Fruit fly (Drosophila melanogaster): ENCODE results near the gene Drp1.

Gene Drp1

DNA sequence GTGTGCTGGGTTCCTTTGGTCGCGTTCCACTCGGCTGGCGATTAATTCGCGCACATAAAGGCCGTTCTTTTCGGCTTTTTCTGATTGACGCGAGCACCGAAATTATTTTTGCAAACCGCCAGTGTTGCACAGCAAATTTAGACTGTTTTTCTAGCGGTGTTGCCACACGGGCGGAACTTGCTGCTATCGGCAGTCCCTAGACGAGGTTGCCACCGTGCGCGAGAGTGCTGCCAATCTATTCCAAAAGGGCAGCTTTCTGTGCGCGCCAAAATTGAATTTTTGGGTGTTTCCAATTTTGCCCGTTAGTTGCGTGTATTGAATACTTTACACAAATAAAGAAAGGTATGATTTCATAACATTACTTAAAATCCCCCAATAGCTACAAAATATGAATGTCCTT, at the start of gene Drp1:
Drp1 (minus strand) TSS at position 146 of the 400 bp plus-strand sequence.
- TF ChIP-seq pan (optimal IDR thresholded peaks at IDR 0.05) (no peak), EcR (GFP tag; optimal IDR thresholded peaks at IDR 0.05) (no peak), psq (optimal IDR thresholded peaks at IDR 0.05) (no peak), CG8478 (optimal IDR thresholded peaks at IDR 0.05) (no peak), Dll (optimal IDR thresholded peaks at IDR 0.05) (no peak), usp (GFP tag; optimal IDR thresholded peaks at IDR 0.05) (no peak)

DNA sequence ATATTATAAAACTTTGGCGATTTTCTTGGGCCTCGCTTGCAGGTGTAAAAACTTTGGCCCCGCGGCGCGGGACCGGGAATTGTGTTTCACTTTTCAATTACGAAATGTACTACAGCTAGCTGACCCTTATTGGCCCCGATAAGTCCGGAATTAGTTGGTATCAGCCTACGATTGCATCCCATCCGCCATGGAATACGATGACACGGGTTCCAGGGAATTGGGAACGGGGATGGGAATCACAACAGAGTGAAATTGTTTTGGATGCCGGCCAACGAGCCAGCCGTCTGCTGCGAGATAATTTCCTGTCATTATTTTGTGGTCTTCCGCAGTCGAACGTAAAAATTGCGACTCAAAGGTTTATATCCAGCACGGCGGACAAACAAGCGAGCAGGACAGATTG, 43.5 kb upstream of the Drp1 start:
- no peak for TF ChIP-seq psq (optimal IDR thresholded peaks at IDR 0.05)
- no peak for TF ChIP-seq EcR (GFP tag; optimal IDR thresholded peaks at IDR 0.05)
- no peak for TF ChIP-seq usp (GFP tag; optimal IDR thresholded peaks at IDR 0.05)
- TF ChIP-seq Dll (optimal IDR thresholded peaks at IDR 0.05) = no peak
- no peak for TF ChIP-seq pan (optimal IDR thresholded peaks at IDR 0.05)
- no peak for TF ChIP-seq CG8478 (optimal IDR thresholded peaks at IDR 0.05)

DNA sequence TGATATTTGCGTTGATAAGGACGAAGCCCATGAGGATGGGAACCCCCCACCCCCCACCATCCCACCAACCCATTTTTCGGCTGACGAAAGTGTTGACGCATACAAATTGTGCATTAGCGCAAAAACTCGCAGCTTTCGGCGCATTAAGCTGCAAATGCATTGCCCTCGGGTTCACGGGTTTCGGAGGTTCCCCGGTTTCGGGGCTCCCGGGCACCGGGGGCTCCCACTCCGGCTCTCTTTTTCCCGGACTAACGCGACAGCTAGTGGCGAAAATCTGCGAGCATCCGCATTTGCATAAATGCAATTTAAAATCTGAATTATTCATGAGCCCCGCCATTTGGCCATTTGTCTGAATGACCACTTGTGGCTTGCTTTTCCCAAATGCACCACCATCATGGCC, 42.3 kb upstream of the Drp1 start:
- TF ChIP-seq Dll (optimal IDR thresholded peaks at IDR 0.05) (no peak), pan (optimal IDR thresholded peaks at IDR 0.05) (no peak), usp (GFP tag; optimal IDR thresholded peaks at IDR 0.05) (no peak), EcR (GFP tag; optimal IDR thresholded peaks at IDR 0.05) (no peak), psq (optimal IDR thresholded peaks at IDR 0.05) (no peak), CG8478 (optimal IDR thresholded peaks at IDR 0.05) (no peak)

DNA sequence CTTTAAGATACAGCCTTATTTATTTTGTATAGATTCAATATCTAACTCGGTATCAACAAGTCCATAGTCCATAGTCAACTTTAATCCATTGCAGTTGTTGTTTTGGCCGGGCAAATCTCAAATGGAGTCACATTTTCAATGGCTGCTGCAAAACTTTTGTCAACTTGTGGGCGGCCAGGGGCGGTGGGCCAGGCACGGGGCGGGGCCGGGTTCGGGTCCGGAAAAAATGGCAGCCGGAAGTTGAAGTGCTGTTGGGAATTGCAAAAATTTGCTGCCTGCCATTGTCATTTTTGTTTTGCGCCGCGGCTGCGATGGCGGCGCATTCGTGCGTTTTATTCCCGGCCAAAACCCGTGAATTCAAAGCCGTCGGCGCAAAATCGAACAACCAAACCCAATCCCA, 38.7 kb upstream of the Drp1 start:
- TF ChIP-seq psq (optimal IDR thresholded peaks at IDR 0.05) (no peak), usp (GFP tag; optimal IDR thresholded peaks at IDR 0.05) (no peak), Dll (optimal IDR thresholded peaks at IDR 0.05) (no peak), CG8478 (optimal IDR thresholded peaks at IDR 0.05) (no peak), pan (optimal IDR thresholded peaks at IDR 0.05) (no peak)

DNA sequence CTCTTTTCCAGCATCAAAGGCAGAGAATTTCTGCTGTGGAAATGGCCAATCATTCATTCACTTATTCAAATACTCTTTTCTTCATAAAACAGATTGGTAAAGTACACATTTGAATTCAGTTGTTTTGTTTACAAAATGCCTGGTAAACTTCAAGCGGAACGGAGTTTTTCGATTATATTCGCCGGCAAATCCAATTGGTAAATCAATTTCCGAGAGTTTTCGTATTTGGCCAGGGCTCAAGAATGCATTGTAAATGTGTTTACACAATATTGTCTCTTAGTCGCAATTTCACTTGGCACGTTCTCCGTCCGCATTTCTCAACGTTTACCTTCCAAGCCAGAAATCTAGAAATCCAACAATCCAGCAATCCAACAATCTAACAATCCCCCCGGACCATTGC, 34.7 kb upstream of the Drp1 start, which contains the start of gene CG43403:
CG43403 (plus strand) TSS at position 301 of the 400 bp plus-strand sequence.
- TF ChIP-seq pan (optimal IDR thresholded peaks at IDR 0.05) = no peak
- TF ChIP-seq EcR (GFP tag; optimal IDR thresholded peaks at IDR 0.05) = no peak
- no peak for TF ChIP-seq usp (GFP tag; optimal IDR thresholded peaks at IDR 0.05)
- TF ChIP-seq Dll (optimal IDR thresholded peaks at IDR 0.05) = no peak
- TF ChIP-seq CG8478 (optimal IDR thresholded peaks at IDR 0.05) = no peak
- no peak for TF ChIP-seq psq (optimal IDR thresholded peaks at IDR 0.05)

DNA sequence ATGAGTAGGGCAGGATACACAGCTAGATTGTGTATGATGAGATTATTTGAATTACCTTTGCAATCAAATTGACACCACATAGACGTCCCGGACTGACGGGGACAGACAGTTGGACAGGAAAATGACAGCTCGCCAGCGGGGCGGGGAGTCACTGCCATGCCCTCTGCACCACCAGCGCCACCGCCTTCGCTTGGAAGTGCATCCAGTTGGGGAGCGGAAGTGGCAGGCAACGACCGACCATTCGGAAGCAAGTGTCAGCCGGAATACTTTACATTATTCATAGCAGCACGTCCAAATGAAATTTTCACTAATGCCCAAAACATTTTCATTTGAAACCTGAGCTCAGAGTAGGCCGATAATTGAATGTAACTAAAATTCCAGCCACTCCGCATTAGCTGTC, 24.5 kb upstream of the Drp1 start, which contains the start of gene CG15395:
CG15395 (plus strand) TSS at position 301 of the 400 bp plus-strand sequence.
- TF ChIP-seq usp (GFP tag; optimal IDR thresholded peaks at IDR 0.05) (no peak), EcR (GFP tag; optimal IDR thresholded peaks at IDR 0.05) (no peak), Dll (optimal IDR thresholded peaks at IDR 0.05) (no peak), psq (optimal IDR thresholded peaks at IDR 0.05) (no peak), pan (optimal IDR thresholded peaks at IDR 0.05) (no peak), CG8478 (optimal IDR thresholded peaks at IDR 0.05) (no peak)

DNA sequence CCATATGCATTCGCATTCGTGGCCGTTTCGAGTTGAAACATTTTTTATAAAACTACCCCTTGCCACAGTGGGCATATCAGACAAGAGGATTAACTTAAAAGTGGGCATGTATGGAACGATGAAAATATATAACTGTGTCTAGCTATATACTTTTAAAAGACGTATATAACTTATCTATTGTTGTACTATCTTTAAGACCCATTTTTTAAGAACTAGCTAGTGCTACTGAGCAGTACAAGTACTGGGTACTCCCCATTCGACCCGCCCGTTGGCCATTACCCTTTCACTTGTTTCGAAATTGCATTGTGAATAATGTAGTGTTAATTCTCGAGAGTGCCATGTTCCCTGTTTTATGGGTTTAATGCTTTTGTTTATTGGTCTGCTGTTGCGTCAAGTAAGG, 21.5 kb upstream of the Drp1 start:
- TF ChIP-seq pan (optimal IDR thresholded peaks at IDR 0.05) (no peak), usp (GFP tag; optimal IDR thresholded peaks at IDR 0.05) (no peak), CG8478 (optimal IDR thresholded peaks at IDR 0.05) (no peak), EcR (GFP tag; optimal IDR thresholded peaks at IDR 0.05) (no peak), Dll (optimal IDR thresholded peaks at IDR 0.05) (no peak), psq (optimal IDR thresholded peaks at IDR 0.05) (no peak)

DNA sequence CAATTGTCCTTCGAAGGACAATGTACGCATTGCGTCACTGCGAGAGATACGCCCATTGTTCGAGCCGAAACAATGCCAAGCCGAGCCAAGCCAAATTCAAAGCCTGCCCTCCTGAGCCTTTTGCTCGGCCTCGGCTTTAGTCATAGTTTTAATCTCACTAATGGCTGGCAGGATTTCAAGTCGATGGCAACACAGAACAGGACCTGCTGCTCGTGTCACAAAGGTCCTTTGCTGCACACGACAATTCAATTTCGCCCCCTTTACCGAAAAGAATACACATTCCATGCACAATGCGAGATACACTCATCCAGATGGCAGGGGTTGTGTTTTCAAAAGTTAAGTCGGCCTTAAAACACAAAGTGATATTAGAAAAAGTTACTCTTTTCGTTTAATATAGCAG, 6.3 kb upstream of the Drp1 start, which contains the start of gene CG15394:
CG15394 (plus strand) TSS at position 301 of the 400 bp plus-strand sequence.
- TF ChIP-seq usp (GFP tag; optimal IDR thresholded peaks at IDR 0.05) (no peak), pan (optimal IDR thresholded peaks at IDR 0.05) (no peak), CG8478 (optimal IDR thresholded peaks at IDR 0.05) (no peak), psq (optimal IDR thresholded peaks at IDR 0.05) (no peak), Dll (optimal IDR thresholded peaks at IDR 0.05) (no peak), EcR (GFP tag; optimal IDR thresholded peaks at IDR 0.05) (no peak)

DNA sequence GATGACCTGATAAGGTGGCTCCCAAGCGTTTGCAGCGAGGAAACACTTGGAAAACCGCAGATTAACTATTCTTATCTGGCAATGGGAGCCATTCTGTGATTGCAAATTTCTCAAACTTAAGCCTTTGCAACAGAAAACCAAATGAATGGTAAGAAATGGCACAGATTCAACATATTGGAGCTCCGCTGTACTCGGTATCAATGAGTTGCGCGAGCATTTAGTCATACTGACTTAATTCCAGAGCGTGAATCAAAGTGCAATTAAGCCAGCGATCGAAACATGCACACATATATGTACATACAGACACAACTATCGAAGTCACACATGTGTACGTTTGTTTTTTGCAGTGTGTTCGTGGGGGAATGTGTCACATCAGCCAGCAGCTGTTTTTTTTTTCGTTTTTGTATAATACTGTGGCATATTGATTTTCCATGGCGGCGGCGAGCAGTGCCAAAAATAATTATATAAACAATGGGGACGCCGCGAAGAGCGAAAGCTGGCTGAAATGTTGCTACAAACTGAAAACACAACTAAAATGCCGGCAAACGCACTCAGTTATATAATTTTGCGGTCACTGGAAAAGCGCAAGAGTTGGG, 671 bp downstream of the Drp1 start:
- no peak for TF ChIP-seq EcR (GFP tag; optimal IDR thresholded peaks at IDR 0.05)
- no peak for TF ChIP-seq pan (optimal IDR thresholded peaks at IDR 0.05)
- no peak for TF ChIP-seq psq (optimal IDR thresholded peaks at IDR 0.05)
- TF ChIP-seq usp (GFP tag; optimal IDR thresholded peaks at IDR 0.05) = no peak
- TF ChIP-seq Dll (optimal IDR thresholded peaks at IDR 0.05) = no peak
- no peak for TF ChIP-seq CG8478 (optimal IDR thresholded peaks at IDR 0.05)

DNA sequence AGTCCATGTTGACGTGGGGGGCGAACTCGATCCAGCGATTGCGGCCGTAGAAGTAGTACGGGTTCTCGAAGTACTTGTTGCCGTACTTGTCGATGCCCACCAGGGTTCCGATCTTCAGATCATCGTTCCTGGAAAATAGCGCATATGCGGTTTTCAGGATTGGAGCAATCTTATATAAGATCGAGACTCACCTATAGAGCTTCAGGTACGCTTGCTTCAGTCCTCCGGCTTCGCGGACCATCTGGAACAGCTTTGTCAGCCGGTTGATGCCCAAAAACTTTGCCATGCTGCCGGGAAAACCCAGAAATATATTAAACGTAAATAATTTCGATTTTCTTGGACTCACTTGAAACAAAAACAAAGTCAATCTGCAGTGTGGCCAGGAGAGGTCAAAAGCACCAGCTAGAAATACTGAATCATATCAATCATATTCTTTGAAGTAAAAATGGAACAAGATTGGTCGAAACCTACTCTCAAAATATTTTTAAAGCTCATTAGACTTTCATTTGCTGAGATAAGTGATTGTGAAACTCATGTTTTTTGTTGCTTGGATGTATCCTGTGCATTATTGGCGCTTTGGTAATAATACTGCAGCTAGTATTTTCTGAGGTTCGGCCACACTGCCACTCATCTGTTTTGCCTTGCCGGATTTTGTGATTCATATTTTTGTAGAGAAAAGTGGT, 5.4 kb downstream of the Drp1 start, which contains the start of the genes ND-B17.2 and Arpc5:
ND-B17.2 (minus strand) TSS at position 504 of the 683 bp plus-strand sequence.
Arpc5 (plus strand) TSS at position 624 of the 683 bp plus-strand sequence.
- TF ChIP-seq EcR (GFP tag; optimal IDR thresholded peaks at IDR 0.05) = no peak
- TF ChIP-seq Dll (optimal IDR thresholded peaks at IDR 0.05) = no peak
- TF ChIP-seq psq (optimal IDR thresholded peaks at IDR 0.05) = no peak
- TF ChIP-seq CG8478 (optimal IDR thresholded peaks at IDR 0.05) = no peak
- TF ChIP-seq usp (GFP tag; optimal IDR thresholded peaks at IDR 0.05) = no peak
- TF ChIP-seq pan (optimal IDR thresholded peaks at IDR 0.05) = no peak

DNA sequence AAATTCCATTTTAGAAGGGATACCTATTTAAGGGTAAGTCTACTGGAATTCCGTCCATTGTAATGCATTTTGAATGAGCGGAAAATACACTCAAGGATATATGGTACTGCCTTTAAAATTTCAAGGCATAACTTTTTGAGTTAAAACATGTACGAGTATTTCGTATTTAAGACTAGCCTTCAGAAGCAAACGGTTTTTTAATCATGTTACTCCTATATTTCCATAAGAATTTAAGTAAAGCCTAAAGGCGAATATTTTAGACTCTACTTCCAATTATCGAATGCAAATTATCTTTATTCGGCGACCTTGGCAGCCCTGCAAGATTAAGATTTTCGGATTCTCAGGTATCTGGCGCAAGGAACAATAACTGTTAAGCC, 7.9 kb downstream of the Drp1 start, which contains the start of gene Elba2:
Elba2 (plus strand) TSS at position 327 of the 377 bp plus-strand sequence.
- TF ChIP-seq EcR (GFP tag; optimal IDR thresholded peaks at IDR 0.05) = no peak
- TF ChIP-seq pan (optimal IDR thresholded peaks at IDR 0.05) = no peak
- no peak for TF ChIP-seq usp (GFP tag; optimal IDR thresholded peaks at IDR 0.05)
- no peak for TF ChIP-seq Dll (optimal IDR thresholded peaks at IDR 0.05)
- TF ChIP-seq psq (optimal IDR thresholded peaks at IDR 0.05) = no peak
- no peak for TF ChIP-seq CG8478 (optimal IDR thresholded peaks at IDR 0.05)
